Fruit fly (Drosophila melanogaster): ENCODE results near the gene CG7368.

Gene CG7368

dm6 chr3L:11550359-11551056 lies 46.5 kb upstream of the CG7368 start (continued):
- TF ChIP-seq Bgb (GFP tag; IDR thresholded peaks at IDR 0.05; ENCODE audit: partially characterized antibody) (no peak), CG34224 (GFP tag; IDR thresholded peaks at IDR 0.05; ENCODE audit: partially characterized antibody) (no peak), stwl (tag; optimal IDR thresholded peaks at IDR 0.05) (no peak), CG15601 (tag; optimal IDR thresholded peaks at IDR 0.05) (no peak), grau (tag; optimal IDR thresholded peaks at IDR 0.05) (no peak), peb (GFP tag; IDR thresholded peaks at IDR 0.05) (no peak), Deaf1 (tag; optimal IDR thresholded peaks at IDR 0.05) (no peak), CG2120 (GFP tag; optimal IDR thresholded peaks at IDR 0.05) (no peak), CG10654 (GFP tag; optimal IDR thresholded peaks at IDR 0.05) (no peak), unc-4 (GFP tag; IDR thresholded peaks at IDR 0.05; ENCODE audit: partially characterized antibody) (0 out of 2 replicates have a peak, but pooled peaks have one; percentile 25), CG2889 (GFP tag; IDR thresholded peaks at IDR 0.05) (no peak), sob (GFP tag; IDR thresholded peaks at IDR 0.05) (0 out of 2 replicates have a peak, but pooled peaks have one; percentile 24), CG1792 (GFP tag; optimal IDR thresholded peaks at IDR 0.05) (no peak), CG7372 (GFP tag; IDR thresholded peaks at IDR 0.05) (no peak), chinmo (GFP tag; IDR thresholded peaks at IDR 0.05; ENCODE audit: partially characterized antibody) (peak; percentile 93), sug (tag; optimal IDR thresholded peaks at IDR 0.05) (peak; percentile 26), z (GFP tag; IDR thresholded peaks at IDR 0.05) (peak; percentile 37; the same call in 1 of the 3 replicates), Poxn (GFP tag; IDR thresholded peaks at IDR 0.05) (no peak), Six4 (GFP tag; optimal IDR thresholded peaks at IDR 0.05) (no peak), sr (GFP tag; IDR thresholded peaks at IDR 0.05) (peak; percentile 72; the same call in 2 of the 3 replicates), ranshi (GFP tag; IDR thresholded peaks at IDR 0.05) (no peak), CG12236 (GFP tag; optimal IDR thresholded peaks at IDR 0.05) (no peak), MTF-1 (GFP tag; optimal IDR thresholded peaks at IDR 0.05; ENCODE audit: borderline replicate concordance) (no peak), al (GFP tag; IDR thresholded peaks at IDR 0.05) (no peak), CG3281 (GFP tag; optimal IDR thresholded peaks at IDR 0.05) (no peak), onecut (GFP tag; IDR thresholded peaks at IDR 0.05) (no peak), D19A (tag; optimal IDR thresholded peaks at IDR 0.05) (no peak), Awh (GFP tag; IDR thresholded peaks at IDR 0.05) (no peak), hkb (optimal IDR thresholded peaks at IDR 0.05) (no peak), hkb (GFP tag; IDR thresholded peaks at IDR 0.05) (no peak), CG2199 (GFP tag; IDR thresholded peaks at IDR 0.05) (no peak; the same call in 2 of the 3 replicates), CG12942 (GFP tag; optimal IDR thresholded peaks at IDR 0.05) (no peak), Hand (GFP tag; optimal IDR thresholded peaks at IDR 0.05) (no peak), Hr3 (GFP tag; optimal IDR thresholded peaks at IDR 0.05) (no peak), pan (optimal IDR thresholded peaks at IDR 0.05) (no peak), pan (GFP tag; optimal IDR thresholded peaks at IDR 0.05 in 1 of 2, IDR thresholded peaks at IDR 0.05 in 1 of 2) (no peak), emc (GFP tag; optimal IDR thresholded peaks at IDR 0.05) (no peak), Hsf (GFP tag; optimal IDR thresholded peaks at IDR 0.05) (no peak), salm (tag; optimal IDR thresholded peaks at IDR 0.05) (no peak), CG1529 (GFP tag; optimal IDR thresholded peaks at IDR 0.05) (no peak), Blimp-1 (GFP tag; optimal IDR thresholded peaks at IDR 0.05) (peak; percentile 90), usp (GFP tag; optimal IDR thresholded peaks at IDR 0.05) (no peak), TFAM (GFP tag; optimal IDR thresholded peaks at IDR 0.05) (no peak), HHEX (GFP tag; optimal IDR thresholded peaks at IDR 0.05) (no peak), gem (tag; optimal IDR thresholded peaks at IDR 0.05) (no peak), aop (GFP tag; IDR thresholded peaks at IDR 0.05) (no peak), sens-2 (GFP tag; IDR thresholded peaks at IDR 0.05) (no peak), exex (tag; optimal IDR thresholded peaks at IDR 0.05) (no peak), CG18476 (GFP tag; optimal IDR thresholded peaks at IDR 0.05) (no peak), CG13775 (GFP tag; optimal IDR thresholded peaks at IDR 0.05) (no peak), CG1603 (tag; optimal IDR thresholded peaks at IDR 0.05) (no peak)

Measured in whole organism, embryonic.